Worm (Caenorhabditis elegans): ENCODE data around the gene C17H12.11.
A peak's percentile ranks its signal among the peaks of the same experiment; 100 is the strongest.

The C17H12.11 gene

ce11 chrIV:6806475-6807063 is 4.4 kb downstream of the C17H12.11 start, which contains the start of gene C17H12.10:
Gene C17H12.10 (plus strand): TSS chrIV:6806799.
- peak; percentile 31 for TF ChIP-seq K12H6.12 (tag; optimal IDR thresholded peaks at IDR 0.05)
- TF ChIP-seq cebp-1 (GFP tag; IDR thresholded peaks at IDR 0.05): no peak
- TF ChIP-seq cebp-1 (tag; optimal IDR thresholded peaks at IDR 0.05): peak; percentile 54
- no peak for TF ChIP-seq Y95B8A.8 (GFP tag; IDR thresholded peaks at IDR 0.05)

ce11 chrIV:6809756-6810155 is 7.6 kb downstream of the C17H12.11 start:
- no peak for TF ChIP-seq C17E4.6 (GFP tag; IDR thresholded peaks at IDR 0.05)
- peak; percentile 3 for TF ChIP-seq ceh-27 (GFP tag; optimal IDR thresholded peaks at IDR 0.05)
- TF ChIP-seq F37B4.10 (GFP tag; IDR thresholded peaks at IDR 0.05): 0 out of 2 replicates have a peak, but pooled peaks have one; percentile 15
- TF ChIP-seq atf-7 (tag; optimal IDR thresholded peaks at IDR 0.05): no peak
- peak; percentile 58 for TF ChIP-seq K12H6.12 (tag; optimal IDR thresholded peaks at IDR 0.05)
- peak in 1 of 3 experiments; percentile 57 for TF ChIP-seq lin-35 (GFP tag; optimal IDR thresholded peaks at IDR 0.05)
- TF ChIP-seq zfh-2 (GFP tag; conservative IDR thresholded peaks at IDR 0.05): no peak
- TF ChIP-seq madf-6 (GFP tag; IDR thresholded peaks at IDR 0.05): no peak
- TF ChIP-seq let-607 (tag; optimal IDR thresholded peaks at IDR 0.05): no peak
- no peak for TF ChIP-seq lin-54 (GFP tag; optimal IDR thresholded peaks at IDR 0.05)
- TF ChIP-seq lin-40 (tag; optimal IDR thresholded peaks at IDR 0.05): peak; percentile 37
- 0 out of 2 replicates have a peak, but pooled peaks have one; percentile 14 for TF ChIP-seq pbrm-1 (GFP tag; IDR thresholded peaks at IDR 0.05)
- TF ChIP-seq nfya-1 (tag; optimal IDR thresholded peaks at IDR 0.05; ENCODE audit: borderline replicate concordance, insufficient read depth): no peak

ce11 chrIV:6811808-6812207 is 9.6 kb downstream of the C17H12.11 start, which contains the start of gene ceh-48:
Gene ceh-48 (plus strand): TSS chrIV:6812108.
- TF ChIP-seq lin-26 (GFP tag; IDR thresholded peaks at IDR 0.05) (no peak), tbp1 (GFP tag; optimal IDR thresholded peaks at IDR 0.05) (no peak)

DNA sequence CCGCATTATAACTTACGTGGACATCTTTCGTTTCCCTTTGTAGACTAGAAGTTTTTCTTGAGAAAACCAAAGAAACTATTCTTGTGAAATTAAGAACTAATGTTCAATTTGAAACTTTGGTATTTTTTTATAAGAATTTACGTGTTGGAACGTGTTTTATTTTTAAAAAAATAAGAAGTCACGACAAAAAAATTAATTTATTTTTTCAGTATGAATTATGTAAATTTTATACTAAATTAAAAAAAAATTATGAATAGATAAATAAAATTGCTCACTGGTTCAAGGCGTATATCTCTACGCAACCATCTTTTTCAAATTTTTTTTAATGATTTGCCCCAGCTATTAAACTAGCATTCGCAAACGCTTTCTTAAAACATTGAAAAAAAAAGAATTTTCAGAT is 15.4 kb downstream of the C17H12.11 start, which contains the start of gene C17H12.5:
C17H12.5 (minus strand) TSS at position 101 of the 400 bp plus-strand sequence.
- no peak for TF ChIP-seq tlf-1 (GFP tag; optimal IDR thresholded peaks at IDR 0.05)
- TF ChIP-seq F33H1.4 (GFP tag; IDR thresholded peaks at IDR 0.05): no peak
- no peak for TF ChIP-seq lag-1 (GFP tag; IDR thresholded peaks at IDR 0.05)
- TF ChIP-seq nhr-120 (GFP tag; IDR thresholded peaks at IDR 0.05): no peak
- TF ChIP-seq attf-5 (GFP tag; optimal IDR thresholded peaks at IDR 0.05): no peak
- TF ChIP-seq K11D2.4 (GFP tag; IDR thresholded peaks at IDR 0.05): no peak

DNA sequence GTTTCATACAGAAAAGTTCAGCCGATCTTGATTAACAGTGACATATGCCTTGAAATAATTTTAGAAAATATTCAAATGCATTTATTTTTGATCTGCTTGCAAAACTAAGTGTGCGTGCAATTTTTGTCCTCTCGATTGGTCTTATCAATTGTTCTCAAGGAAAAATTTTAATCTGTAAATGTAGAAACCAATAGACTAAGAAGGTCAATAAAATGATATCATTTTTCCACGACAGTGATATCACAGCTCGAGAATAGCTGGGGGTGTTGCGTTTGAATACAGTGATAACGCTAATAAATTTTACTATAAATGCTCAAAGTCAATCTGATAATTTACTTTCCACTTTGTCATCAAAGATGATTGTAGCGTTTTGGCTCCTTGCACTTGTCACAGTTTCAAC is 16.2 kb downstream of the C17H12.11 start, which contains the start of gene C17H12.8:
C17H12.8 (plus strand) TSS at position 335 of the 400 bp plus-strand sequence.
- TF ChIP-seq nhr-80 (tag; optimal IDR thresholded peaks at IDR 0.05): peak; percentile 37
- no peak for TF ChIP-seq attf-3 (GFP tag; conservative IDR thresholded peaks at IDR 0.05)

DNA sequence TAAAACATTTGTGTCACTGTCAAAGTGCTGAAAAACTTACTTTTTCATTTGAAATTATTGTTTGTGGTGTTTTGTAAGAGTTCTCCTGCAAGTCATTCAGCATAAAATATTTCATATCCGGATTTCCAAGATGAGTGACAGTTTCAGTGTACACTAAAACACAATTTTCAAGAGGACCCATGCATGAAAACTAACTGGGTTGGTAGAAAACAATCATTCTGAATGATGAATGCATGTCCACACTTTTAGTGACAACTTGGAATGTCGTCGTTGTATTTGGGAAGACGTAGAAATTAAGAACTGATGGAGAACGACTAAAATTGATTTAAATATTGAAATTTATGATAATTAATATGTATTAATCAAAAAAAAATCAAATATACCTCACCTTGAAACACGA is 19.5 kb downstream of the C17H12.11 start:
- TF ChIP-seq nhr-27 (tag; optimal IDR thresholded peaks at IDR 0.05): no peak
- TF ChIP-seq Y53G8AR.9 (GFP tag; conservative IDR thresholded peaks at IDR 0.05): no peak
- TF ChIP-seq ccch-3 (GFP tag; optimal IDR thresholded peaks at IDR 0.05): no peak
- TF ChIP-seq rcor-1 (GFP tag; IDR thresholded peaks at IDR 0.05): no peak
- TF ChIP-seq ztf-3 (GFP tag; optimal IDR thresholded peaks at IDR 0.05): no peak
- no peak for TF ChIP-seq chd-7 (tag; optimal IDR thresholded peaks at IDR 0.05)
- no peak for TF ChIP-seq tbx-9 (tag; optimal IDR thresholded peaks at IDR 0.05; ENCODE audit: borderline replicate concordance)
- TF ChIP-seq pbrm-1 (GFP tag; IDR thresholded peaks at IDR 0.05): no peak
- TF ChIP-seq cebp-1 (GFP tag; IDR thresholded peaks at IDR 0.05): no peak
- no peak for TF ChIP-seq cebp-1 (tag; optimal IDR thresholded peaks at IDR 0.05)
- no peak for TF ChIP-seq lsl-1 (GFP tag; optimal IDR thresholded peaks at IDR 0.05)
- TF ChIP-seq nhr-80 (tag; optimal IDR thresholded peaks at IDR 0.05): no peak
- TF ChIP-seq mes-4 (tag; optimal IDR thresholded peaks at IDR 0.05): no peak
- no peak for TF ChIP-seq ztf-6 (GFP tag; IDR thresholded peaks at IDR 0.05)
- TF ChIP-seq madf-3 (GFP tag; IDR thresholded peaks at IDR 0.05): no peak
- TF ChIP-seq efl-1 (GFP tag; optimal IDR thresholded peaks at IDR 0.05): no peak
- TF ChIP-seq F49E8.2 (tag; optimal IDR thresholded peaks at IDR 0.05; ENCODE audit: insufficient read depth): no peak
